Worm (Caenorhabditis elegans) whole organism, young adult: ENCODE results near the gene F38A1.8.

ENCODE experiments used
- T26A5.8 ChIP-seq: sonication (generic microtip); optimal IDR thresholded peaks from 2 replicates; lab custom pipeline; 2016; ENCODE audit warnings: missing genetic modification characterization, missing compliant biosample characterization
- Y56A3A.18 ChIP-seq: fragments of 200-800 bp; sonication (Bioruptor generic); IDR thresholded peaks from 2 replicates; pipeline ENCODE4 v1.3.6; 2022; ENCODE audit warnings: missing genetic modification reagents, missing genetic modification characterization, missing compliant biosample characterization
- akir-1 ChIP-seq: fragments of 200-800 bp; sonication (Bioruptor generic); optimal IDR thresholded peaks from 2 replicates; lab custom pipeline; 2018; ENCODE audit warnings: mild to moderate bottlenecking, missing genetic modification characterization, moderate library complexity, missing compliant biosample characterization
- atf-7 ChIP-seq: sonication (generic microtip); optimal IDR thresholded peaks from 2 replicates; lab custom pipeline; 2017; ENCODE audit warnings: mild to moderate bottlenecking, missing genetic modification characterization, missing compliant biosample characterization
- chd-7 ChIP-seq: sonication (generic microtip); optimal IDR thresholded peaks from 2 replicates; lab custom pipeline; 2016; ENCODE audit warnings: mild to moderate bottlenecking, missing genetic modification characterization, moderate library complexity, missing compliant biosample characterization
- dpl-1 ChIP-seq: fragments of 150-350 bp; optimal IDR thresholded peaks from 2 replicates; lab custom pipeline; 2014; ENCODE audit warnings: missing biosample characterization, missing genetic modification reagents, missing genetic modification characterization
- ets-4 ChIP-seq: fragments of 200-800 bp; sonication (Bioruptor generic); optimal IDR thresholded peaks from 2 replicates; lab custom pipeline; 2018; ENCODE audit warnings: mild to moderate bottlenecking, missing genetic modification characterization, missing compliant biosample characterization
- madf-3 ChIP-seq: fragments of 200-800 bp; sonication (Bioruptor generic); IDR thresholded peaks from 2 replicates; pipeline ENCODE4 v1.3.6; 2022; ENCODE audit warnings: missing genetic modification reagents, missing genetic modification characterization, missing compliant biosample characterization
- nfyb-1 ChIP-seq: fragments of 200-800 bp; sonication (Bioruptor generic); IDR thresholded peaks from 2 replicates; pipeline ENCODE4 v1.3.6; 2022; ENCODE audit warnings: missing genetic modification reagents, missing genetic modification characterization, missing compliant biosample characterization
- sea-2 ChIP-seq: fragments of 200-800 bp; sonication (Bioruptor generic); IDR thresholded peaks from 2 replicates; pipeline ENCODE4 v1.3.6; 2022; ENCODE audit warnings: missing genetic modification characterization, missing compliant biosample characterization
- tbp1 ChIP-seq: fragments of 200-800 bp; sonication (Bioruptor generic); optimal IDR thresholded peaks from 2 replicates; lab custom pipeline; 2018; ENCODE audit warnings: mild to moderate bottlenecking, missing genetic modification characterization, missing compliant biosample characterization
- unc-62 ChIP-seq: fragments of 150-350 bp; optimal IDR thresholded peaks from 2 replicates; lab custom pipeline; 2014; ENCODE audit warnings: missing biosample characterization, missing genetic modification reagents, missing genetic modification characterization

DNA sequence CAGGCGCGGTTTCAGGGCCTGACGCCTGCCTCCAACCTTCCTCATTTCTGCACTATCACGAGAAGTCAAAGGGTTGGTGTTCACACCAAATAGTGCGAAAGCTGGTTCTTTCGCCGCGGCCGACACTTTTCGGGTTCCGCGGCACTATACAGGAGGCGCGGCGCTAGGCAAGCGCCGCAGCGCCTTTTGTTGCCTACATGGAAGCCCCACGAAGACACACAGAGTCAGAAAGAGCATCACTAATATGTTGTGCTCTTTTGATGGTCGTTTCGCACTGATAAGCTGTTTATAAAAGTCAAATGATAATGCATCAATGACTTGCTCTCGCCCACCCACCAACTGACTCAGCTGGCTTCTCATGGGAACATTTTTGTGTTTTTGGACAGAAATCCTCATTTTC, 27.8 kb downstream of the F38A1.8 start:
- TF ChIP-seq tbp1 = no peak
- no peak for TF ChIP-seq ets-4 (GFP tag; lab: Kevin White, UChicago)
- TF ChIP-seq nfyb-1 (GFP tag; lab: Robert Waterston, UW) = no peak
- no peak for TF ChIP-seq atf-7 (tag; lab: Kevin White, UChicago)
- no peak for TF ChIP-seq akir-1
- TF ChIP-seq madf-3 (GFP tag; lab: Robert Waterston, UW) = no peak
- TF ChIP-seq dpl-1 (GFP tag; lab: Kevin White, UChicago) = no peak
- no peak for TF ChIP-seq unc-62 (GFP tag; lab: Kevin White, UChicago)
- TF ChIP-seq T26A5.8 (tag; lab: Kevin White, UChicago) = no peak
- TF ChIP-seq sea-2 (GFP tag; lab: Robert Waterston, UW) = no peak
- no peak for TF ChIP-seq Y56A3A.18 (GFP tag; lab: Robert Waterston, UW)
- TF ChIP-seq chd-7 = no peak
